Worm (Caenorhabditis elegans): ENCODE results near the gene lin-32.

Gene lin-32

ce11 chrX:2219006-2219405 lies 10.9 kb downstream of the lin-32 start:
- TF ChIP-seq pha-2 (tag; optimal IDR thresholded peaks at IDR 0.05) = no peak
- no peak for TF ChIP-seq ceh-30 (tag; optimal IDR thresholded peaks at IDR 0.05)
- TF ChIP-seq ztf-16 (tag; optimal IDR thresholded peaks at IDR 0.05) = no peak
- TF ChIP-seq ceh-9 (tag; optimal IDR thresholded peaks at IDR 0.05) = no peak
- no peak for TF ChIP-seq unc-86 (tag; optimal IDR thresholded peaks at IDR 0.05)
- TF ChIP-seq ceh-19 (GFP tag; optimal IDR thresholded peaks at IDR 0.05) = no peak
- TF ChIP-seq unc-42 (tag; optimal IDR thresholded peaks at IDR 0.05) = no peak
- no peak for TF ChIP-seq ref-2 (tag; optimal IDR thresholded peaks at IDR 0.05)

- TF ChIP-seq gmeb-2 (tag; optimal IDR thresholded peaks at IDR 0.05) = peak; percentile 20
- no peak for TF ChIP-seq zip-5 (tag; optimal IDR thresholded peaks at IDR 0.05)
- no peak for TF ChIP-seq nhr-11 (tag; optimal IDR thresholded peaks at IDR 0.05)
- TF ChIP-seq pax-1 (tag; optimal IDR thresholded peaks at IDR 0.05) = no peak
- TF ChIP-seq eyg-1 (tag; optimal IDR thresholded peaks at IDR 0.05) = no peak
- TF ChIP-seq mec-3 (tag; optimal IDR thresholded peaks at IDR 0.05; ENCODE audit: borderline replicate concordance) = no peak
- TF ChIP-seq fkh-6 (tag; optimal IDR thresholded peaks at IDR 0.05) = no peak
- no peak for TF ChIP-seq ahr-1 (tag; optimal IDR thresholded peaks at IDR 0.05)
- no peak for TF ChIP-seq T23F11.4 (GFP tag; optimal IDR thresholded peaks at IDR 0.05)
- TF ChIP-seq ref-2 (tag; optimal IDR thresholded peaks at IDR 0.05) = peak; percentile 52
- no peak for TF ChIP-seq tbx-7 (tag; optimal IDR thresholded peaks at IDR 0.05)
- no peak for TF ChIP-seq ceh-9 (tag; optimal IDR thresholded peaks at IDR 0.05)
- no peak for TF ChIP-seq elt-2 (tag; optimal IDR thresholded peaks at IDR 0.05)
- TF ChIP-seq tbx-2 (tag; optimal IDR thresholded peaks at IDR 0.05) = peak; percentile 52
- no peak for TF ChIP-seq dve-1 (tag; optimal IDR thresholded peaks at IDR 0.05)
- TF ChIP-seq ceh-31 (tag; optimal IDR thresholded peaks at IDR 0.05) = peak; percentile 72
- no peak for TF ChIP-seq npax-4 (tag; optimal IDR thresholded peaks at IDR 0.05)
- TF ChIP-seq pat-9 (tag; optimal IDR thresholded peaks at IDR 0.05) = no peak
- peak; percentile 45 for TF ChIP-seq pha-2 (tag; optimal IDR thresholded peaks at IDR 0.05)
- no peak for TF ChIP-seq pha-4 (tag; optimal IDR thresholded peaks at IDR 0.05)
Observed at ce11 chrX:2216662-2217061, 13.3 kb downstream of the lin-32 start.

ce11 chrX:2216242-2216641 lies 13.7 kb downstream of the lin-32 start:
- no peak for TF ChIP-seq ceh-48 (tag; optimal IDR thresholded peaks at IDR 0.05)
- TF ChIP-seq nhr-11 (tag; optimal IDR thresholded peaks at IDR 0.05) = no peak
- no peak for TF ChIP-seq ceh-45 (GFP tag; IDR thresholded peaks at IDR 0.05)
- no peak for TF ChIP-seq ama-1 (optimal IDR thresholded peaks at IDR 0.05)
- TF ChIP-seq ceh-31 (tag; optimal IDR thresholded peaks at IDR 0.05) = no peak
- no peak for TF ChIP-seq ceh-14 (tag; optimal IDR thresholded peaks at IDR 0.05)
- no peak for TF ChIP-seq ceh-19 (GFP tag; optimal IDR thresholded peaks at IDR 0.05)
- no peak for TF ChIP-seq mec-3 (tag; optimal IDR thresholded peaks at IDR 0.05; ENCODE audit: borderline replicate concordance)
- TF ChIP-seq unc-42 (tag; optimal IDR thresholded peaks at IDR 0.05) = no peak
- TF ChIP-seq F13H6.1 (tag; optimal IDR thresholded peaks at IDR 0.05) = no peak
- TF ChIP-seq unc-3 (GFP tag; conservative IDR thresholded peaks at IDR 0.05) = no peak
- TF ChIP-seq unc-3 (tag; optimal IDR thresholded peaks at IDR 0.05) = no peak
- TF ChIP-seq fkh-6 (tag; optimal IDR thresholded peaks at IDR 0.05) = no peak
- no peak for TF ChIP-seq fkh-10 (GFP tag; optimal IDR thresholded peaks at IDR 0.05)
- no peak for TF ChIP-seq K02D7.2 (tag; optimal IDR thresholded peaks at IDR 0.05)
- TF ChIP-seq ceh-34 (tag; optimal IDR thresholded peaks at IDR 0.05) = no peak
- no peak for TF ChIP-seq ceh-24 (tag; optimal IDR thresholded peaks at IDR 0.05)

ce11 chrX:2215108-2215507 lies 14.8 kb downstream of the lin-32 start:
- TF ChIP-seq hlh-30 (tag; optimal IDR thresholded peaks at IDR 0.05; ENCODE audit: insufficient read depth) (peak; percentile 22), elt-2 (tag; optimal IDR thresholded peaks at IDR 0.05) (peak; percentile 76), ceh-45 (GFP tag; IDR thresholded peaks at IDR 0.05) (no peak)

- no peak for TF ChIP-seq ceh-45 (GFP tag; IDR thresholded peaks at IDR 0.05)
- TF ChIP-seq unc-42 (tag; optimal IDR thresholded peaks at IDR 0.05) = no peak
- no peak for TF ChIP-seq ceh-9 (tag; optimal IDR thresholded peaks at IDR 0.05)
- TF ChIP-seq hlh-30 (tag; optimal IDR thresholded peaks at IDR 0.05; ENCODE audit: insufficient read depth) = no peak
- no peak for TF ChIP-seq lin-11 (tag; optimal IDR thresholded peaks at IDR 0.05)
- TF ChIP-seq tbx-7 (tag; optimal IDR thresholded peaks at IDR 0.05) = no peak
- TF ChIP-seq K09A11.1 (tag; optimal IDR thresholded peaks at IDR 0.05; ENCODE audit: insufficient read depth) = no peak
Observed at ce11 chrX:2214454-2214853, 15.5 kb downstream of the lin-32 start.
